Fruit fly (Drosophila melanogaster): ENCODE data around the gene CG18417.

The CG18417 gene

dm6 chr3L:7397979-7398378 is 1.9 kb upstream of the CG18417 start, which contains the start of gene CG8562 (continued):
- TF ChIP-seq Hey (tag; optimal IDR thresholded peaks at IDR 0.05) (peak; percentile 64), pan (optimal IDR thresholded peaks at IDR 0.05) (no peak), pan (GFP tag; optimal IDR thresholded peaks at IDR 0.05 in 1 of 2, IDR thresholded peaks at IDR 0.05 in 1 of 2) (no peak), CG12219 (GFP tag; optimal IDR thresholded peaks at IDR 0.05) (no peak), CG4404 (GFP tag; IDR thresholded peaks at IDR 0.05) (no peak), cwo (GFP tag; optimal IDR thresholded peaks at IDR 0.05) (peak; percentile 14), CG11695 (GFP tag; IDR thresholded peaks at IDR 0.05) (no peak)

dm6 chr3L:7401972-7402371 is 2.1 kb downstream of the CG18417 start:
- TF ChIP-seq CG5953 (GFP tag; IDR thresholded peaks at IDR 0.05) (no peak), exex (tag; optimal IDR thresholded peaks at IDR 0.05) (peak; percentile 89), CG18262 (tag; optimal IDR thresholded peaks at IDR 0.05) (no peak), Oaz (GFP tag; IDR thresholded peaks at IDR 0.05) (no peak), shn (GFP tag; optimal IDR thresholded peaks at IDR 0.05) (no peak), Nf-YA (GFP tag; IDR thresholded peaks at IDR 0.05) (no peak), CG18599 (GFP tag; optimal IDR thresholded peaks at IDR 0.05) (peak; percentile 13), ap (GFP tag; IDR thresholded peaks at IDR 0.05) (no peak), CG10959 (GFP tag; IDR thresholded peaks at IDR 0.05) (no peak), Aef1 (GFP tag; IDR thresholded peaks at IDR 0.05) (no peak), ttk (GFP tag; IDR thresholded peaks at IDR 0.05) (no peak), CG42726 (GFP tag; IDR thresholded peaks at IDR 0.05; ENCODE audit: partially characterized antibody) (no peak), gfzf (GFP tag; optimal IDR thresholded peaks at IDR 0.05) (no peak), zf30C (GFP tag; optimal IDR thresholded peaks at IDR 0.05) (no peak), CG31365 (tag; optimal IDR thresholded peaks at IDR 0.05) (no peak), vnd (GFP tag; IDR thresholded peaks at IDR 0.05; ENCODE audit: partially characterized antibody) (peak; percentile 52; the same call in 2 of the 3 replicates), CoRest (tag; optimal IDR thresholded peaks at IDR 0.05) (no peak), CG30431 (GFP tag; optimal IDR thresholded peaks at IDR 0.05) (no peak), CG4404 (GFP tag; IDR thresholded peaks at IDR 0.05) (no peak), GATAe (GFP tag; conservative IDR thresholded peaks at IDR 0.05) (peak; percentile 26; the same call in 1 of the 2 replicates), Mes4 (GFP tag; optimal IDR thresholded peaks at IDR 0.05) (no peak), maf-S (GFP tag; optimal IDR thresholded peaks at IDR 0.05) (no peak), vfl (GFP tag; optimal IDR thresholded peaks at IDR 0.05) (no peak), inv (GFP tag; IDR thresholded peaks at IDR 0.05; ENCODE audit: partially characterized antibody) (no peak), sug (tag; optimal IDR thresholded peaks at IDR 0.05) (peak; percentile 46), fru (optimal IDR thresholded peaks at IDR 0.05) (no peak), grn (GFP tag; optimal IDR thresholded peaks at IDR 0.05) (peak; percentile 27), Dek (tag; optimal IDR thresholded peaks at IDR 0.05) (no peak), ATbp (GFP tag; optimal IDR thresholded peaks at IDR 0.05) (no peak), sens (GFP tag) (peak; percentile 21), Tbp (GFP tag; optimal IDR thresholded peaks at IDR 0.05) (no peak), Sry-β (GFP tag; optimal IDR thresholded peaks at IDR 0.05) (no peak), Abd-B (GFP tag; optimal IDR thresholded peaks at IDR 0.05) (no peak)

dm6 chr3L:7404081-7404480 is 4.2 kb downstream of the CG18417 start, which contains the start of gene CG8560:
CG8560 (minus strand) TSS chr3L:7404181.
- TF ChIP-seq CG14860 (GFP tag; IDR thresholded peaks at IDR 0.05; ENCODE audit: partially characterized antibody): peak; percentile 19; the same call in 1 of the 3 replicates
- TF ChIP-seq oc (tag; optimal IDR thresholded peaks at IDR 0.05): no peak

Measured in whole organism, embryonic.